Fruit fly (Drosophila melanogaster): ENCODE measurements around the gene loco.

Gene loco

dm6 chr3R:22580546-22580945, 58.6 kb downstream of the loco start, which contains the start of gene CSN6 (continued):
- TF ChIP-seq Hr51 (GFP tag; optimal IDR thresholded peaks at IDR 0.05), result no peak
- TF ChIP-seq ERR (GFP tag; optimal IDR thresholded peaks at IDR 0.05), result peak; percentile 18
- TF ChIP-seq Atf3 (GFP tag; optimal IDR thresholded peaks at IDR 0.05), result no peak
- peak; percentile 61 for TF ChIP-seq GATAe (GFP tag; conservative IDR thresholded peaks at IDR 0.05)
- peak; percentile 27 for TF ChIP-seq CG17186 (GFP tag; optimal IDR thresholded peaks at IDR 0.05)
- TF ChIP-seq CG2889 (GFP tag; IDR thresholded peaks at IDR 0.05), result no peak
- TF ChIP-seq CG18262 (tag; optimal IDR thresholded peaks at IDR 0.05), result no peak
- TF ChIP-seq Hand (GFP tag; optimal IDR thresholded peaks at IDR 0.05), result no peak
- TF ChIP-seq CG31441 (GFP tag; IDR thresholded peaks at IDR 0.05), result no peak
- TF ChIP-seq B-H2 (GFP tag; optimal IDR thresholded peaks at IDR 0.05), result no peak
- no peak for TF ChIP-seq dysf (GFP tag; IDR thresholded peaks at IDR 0.05)
- TF ChIP-seq CG4424 (GFP tag; optimal IDR thresholded peaks at IDR 0.05), result no peak
- no peak for TF ChIP-seq CG10959 (GFP tag; IDR thresholded peaks at IDR 0.05)
- TF ChIP-seq vnd (GFP tag; IDR thresholded peaks at IDR 0.05; ENCODE audit: partially characterized antibody), result peak; percentile 81
- TF ChIP-seq CG12104 (GFP tag; optimal IDR thresholded peaks at IDR 0.05), result no peak
- no peak for TF ChIP-seq CG1602 (GFP tag; optimal IDR thresholded peaks at IDR 0.05)
- peak; percentile 60; the same call in 2 of the 3 replicates for TF ChIP-seq Doc3 (GFP tag; IDR thresholded peaks at IDR 0.05; ENCODE audit: partially characterized antibody)
- TF ChIP-seq CG14710 (tag; optimal IDR thresholded peaks at IDR 0.05), result peak; percentile 99
- TF ChIP-seq Nf-YA (GFP tag; IDR thresholded peaks at IDR 0.05), result no peak
- no peak for TF ChIP-seq CG7556 (GFP tag; optimal IDR thresholded peaks at IDR 0.05)
- peak; percentile 37 for TF ChIP-seq mam (GFP tag; optimal IDR thresholded peaks at IDR 0.05)
- peak; percentile 69 for TF ChIP-seq hbn (GFP tag; IDR thresholded peaks at IDR 0.05; ENCODE audit: partially characterized antibody)
- no peak for TF ChIP-seq pho (GFP tag; optimal IDR thresholded peaks at IDR 0.05)
- no peak for TF ChIP-seq tx (GFP tag; optimal IDR thresholded peaks at IDR 0.05)
- peak; percentile 62 for TF ChIP-seq Rfx (GFP tag; IDR thresholded peaks at IDR 0.05)
- TF ChIP-seq sna (GFP tag; IDR thresholded peaks at IDR 0.05; ENCODE audit: partially characterized antibody), result peak; percentile 79
- peak; percentile 4 for TF ChIP-seq her (GFP tag; optimal IDR thresholded peaks at IDR 0.05)
- peak; percentile 99 for TF ChIP-seq pzg (GFP tag; optimal IDR thresholded peaks at IDR 0.05)
- no peak for TF ChIP-seq chif (GFP tag; optimal IDR thresholded peaks at IDR 0.05)
- no peak for TF ChIP-seq CG13424 (tag; optimal IDR thresholded peaks at IDR 0.05)
- TF ChIP-seq HLH4C (GFP tag; IDR thresholded peaks at IDR 0.05; ENCODE audit: partially characterized antibody), result peak; percentile 90
- TF ChIP-seq crp (GFP tag; optimal IDR thresholded peaks at IDR 0.05), result peak in 1 of 2 experiments; percentile 57
- TF ChIP-seq ci (GFP tag; IDR thresholded peaks at IDR 0.05), result no peak
- TF ChIP-seq CG30431 (GFP tag; optimal IDR thresholded peaks at IDR 0.05), result no peak
- TF ChIP-seq CG5180 (GFP tag; optimal IDR thresholded peaks at IDR 0.05), result no peak
- no peak for TF ChIP-seq CG1529 (GFP tag; optimal IDR thresholded peaks at IDR 0.05)
- no peak for TF ChIP-seq ac (GFP tag; optimal IDR thresholded peaks at IDR 0.05)
- no peak for TF ChIP-seq CG3838 (GFP tag; optimal IDR thresholded peaks at IDR 0.05)
- peak; percentile 63 for TF ChIP-seq gro (GFP tag; optimal IDR thresholded peaks at IDR 0.05)
- TF ChIP-seq CG13296 (GFP tag; optimal IDR thresholded peaks at IDR 0.05), result no peak
- no peak for TF ChIP-seq sens-2 (GFP tag; IDR thresholded peaks at IDR 0.05)
- no peak for TF ChIP-seq D (optimal IDR thresholded peaks at IDR 0.05)
- no peak for TF ChIP-seq D (GFP tag; optimal IDR thresholded peaks at IDR 0.05)
- peak; percentile 91 for TF ChIP-seq Myb (GFP tag; optimal IDR thresholded peaks at IDR 0.05)
- TF ChIP-seq bsh (GFP tag; optimal IDR thresholded peaks at IDR 0.05), result no peak
- no peak for TF ChIP-seq CG9727 (GFP tag; optimal IDR thresholded peaks at IDR 0.05)
- no peak for TF ChIP-seq vfl (GFP tag; optimal IDR thresholded peaks at IDR 0.05)
- TF ChIP-seq Kr (GFP tag; optimal IDR thresholded peaks at IDR 0.05), result no peak
- no peak for TF ChIP-seq bowl (GFP tag; IDR thresholded peaks at IDR 0.05)
- TF ChIP-seq CG30020 (tag; optimal IDR thresholded peaks at IDR 0.05), result no peak
- no peak for TF ChIP-seq run (tag; optimal IDR thresholded peaks at IDR 0.05)
